Worm (Caenorhabditis elegans) whole organism, young adult: ENCODE data around the gene F45F2.9.

Source experiments
- B0019.2 ChIP-seq: fragments of 200-800 bp; sonication (Bioruptor generic); conservative IDR thresholded peaks from 2 replicates; pipeline ENCODE4 v1.3.6; 2022; ENCODE audit warnings: missing genetic modification reagents, missing genetic modification characterization, missing compliant biosample characterization
- D2030.7 ChIP-seq: fragments of 200-800 bp; sonication (Bioruptor generic); IDR thresholded peaks from 2 replicates; pipeline ENCODE4 v1.3.6; 2022; ENCODE audit warnings: missing genetic modification reagents, missing genetic modification characterization, missing compliant biosample characterization
- F22D6.2 ChIP-seq: sonication (generic microtip); optimal IDR thresholded peaks from 2 replicates; lab custom pipeline; 2016; ENCODE audit warnings: mild to moderate bottlenecking, missing genetic modification characterization, missing compliant biosample characterization
- F23B12.7 ChIP-seq: sonication (generic microtip); optimal IDR thresholded peaks from 2 replicates; lab custom pipeline; 2017; ENCODE audit warnings: missing genetic modification characterization, mild to moderate bottlenecking, missing compliant biosample characterization, antibody characterized with exemption, moderate library complexity; ENCODE audit not compliant: insufficient read depth
- F37B4.10 ChIP-seq: fragments of 200-800 bp; sonication (Bioruptor generic); IDR thresholded peaks from 2 replicates; pipeline ENCODE4 v1.3.6; 2022; ENCODE audit warnings: missing genetic modification characterization, missing compliant biosample characterization
- F55B11.4 ChIP-seq: sonication (generic microtip); optimal IDR thresholded peaks from 2 replicates; lab custom pipeline; 2016; ENCODE audit warnings: missing compliant biosample characterization, missing genetic modification characterization, borderline replicate concordance; ENCODE audit not compliant: insufficient read depth
- K11D2.4 ChIP-seq: fragments of 200-800 bp; sonication (Bioruptor generic); IDR thresholded peaks from 2 replicates; pipeline ENCODE4 v1.3.6; 2022; ENCODE audit warnings: missing genetic modification reagents, missing genetic modification characterization, missing compliant biosample characterization
- T07F8.4 ChIP-seq: sonication (generic microtip); optimal IDR thresholded peaks from 2 replicates; lab custom pipeline; 2016; ENCODE audit warnings: mild to moderate bottlenecking, missing genetic modification characterization, moderate library complexity, missing compliant biosample characterization
- T26A5.8 ChIP-seq: sonication (generic microtip); optimal IDR thresholded peaks from 2 replicates; lab custom pipeline; 2016; ENCODE audit warnings: missing genetic modification characterization, missing compliant biosample characterization
- Y53G8AR.9 ChIP-seq: fragments of 200-800 bp; sonication (Bioruptor generic); conservative IDR thresholded peaks from 2 replicates; pipeline ENCODE4 v1.3.6; 2022; ENCODE audit warnings: missing genetic modification reagents, missing genetic modification characterization, missing compliant biosample characterization
- Y56A3A.18 ChIP-seq: fragments of 200-800 bp; sonication (Bioruptor generic); IDR thresholded peaks from 2 replicates; pipeline ENCODE4 v1.3.6; 2022; ENCODE audit warnings: missing genetic modification reagents, missing genetic modification characterization, missing compliant biosample characterization
- Y67H2A.10 ChIP-seq: fragments of 200-800 bp; sonication (Bioruptor generic); conservative IDR thresholded peaks from 2 replicates; pipeline ENCODE4 v1.3.6; 2022; ENCODE audit warnings: missing genetic modification reagents, missing genetic modification characterization, missing compliant biosample characterization
- ZK185.1 ChIP-seq: sonication (generic microtip); optimal IDR thresholded peaks from 2 replicates; lab custom pipeline; 2016; ENCODE audit warnings: mild to moderate bottlenecking, missing genetic modification characterization, missing compliant biosample characterization; ENCODE audit not compliant: poor library complexity, severe bottlenecking
- akir-1 ChIP-seq: fragments of 200-800 bp; sonication (Bioruptor generic); optimal IDR thresholded peaks from 2 replicates; lab custom pipeline; 2018; ENCODE audit warnings: mild to moderate bottlenecking, missing genetic modification characterization, moderate library complexity, missing compliant biosample characterization
- aptf-2 ChIP-seq: fragments of 200-800 bp; sonication (Bioruptor generic); conservative IDR thresholded peaks from 2 replicates; pipeline ENCODE4 v1.3.6; 2022; ENCODE audit warnings: missing genetic modification reagents, missing genetic modification characterization, missing compliant biosample characterization
- attf-5 ChIP-seq: fragments of 200-800 bp; sonication (Bioruptor generic); optimal IDR thresholded peaks from 2 replicates; lab custom pipeline; 2018; ENCODE audit warnings: mild to moderate bottlenecking, missing genetic modification characterization, missing compliant biosample characterization
- bed-1 ChIP-seq: fragments of 200-800 bp; sonication (Bioruptor generic); IDR thresholded peaks from 2 replicates; pipeline ENCODE4 v1.3.6; 2022; ENCODE audit warnings: missing genetic modification reagents, missing genetic modification characterization, missing compliant biosample characterization
- ceh-91 ChIP-seq: fragments of 200-800 bp; sonication (Bioruptor generic); IDR thresholded peaks from 2 replicates; pipeline ENCODE4 v1.3.6; 2022; ENCODE audit warnings: missing genetic modification reagents, missing genetic modification characterization, missing compliant biosample characterization
- efl-1 ChIP-seq: fragments of 150-350 bp; optimal IDR thresholded peaks from 2 replicates; lab custom pipeline; 2014; ENCODE audit warnings: missing biosample characterization, missing genetic modification reagents, missing genetic modification characterization
- hlh-26 ChIP-seq: fragments of 200-800 bp; sonication (Bioruptor generic); conservative IDR thresholded peaks from 2 replicates; pipeline ENCODE4 v1.3.6; 2022; ENCODE audit warnings: missing genetic modification reagents, missing genetic modification characterization, missing compliant biosample characterization
- lag-1 ChIP-seq: fragments of 200-800 bp; sonication (Bioruptor generic); IDR thresholded peaks from 2 replicates; pipeline ENCODE4 v1.3.6; 2022; ENCODE audit warnings: missing genetic modification reagents, missing genetic modification characterization, missing compliant biosample characterization
- let-526 ChIP-seq: fragments of 200-800 bp; sonication (Bioruptor generic); IDR thresholded peaks from 2 replicates; pipeline ENCODE4 v1.3.6; 2022; ENCODE audit warnings: missing genetic modification reagents, missing genetic modification characterization, missing compliant biosample characterization
- lin-26 ChIP-seq: fragments of 200-800 bp; sonication (Bioruptor generic); IDR thresholded peaks from 2 replicates; pipeline ENCODE4 v1.3.6; 2022; ENCODE audit warnings: missing genetic modification reagents, missing genetic modification characterization, missing compliant biosample characterization
- lin-35 ChIP-seq, 3 experiments: fragments of 150-350 bp in 2 of 3; sonication (generic microtip) in 1 of 3; optimal IDR thresholded peaks; 2 replicates each; lab custom pipeline; 2014 to 2018; ENCODE audit warnings: missing biosample characterization in 3 of 3, missing genetic modification characterization in 3 of 3, missing genetic modification reagents in 3 of 3
- lir-1 ChIP-seq: fragments of 200-800 bp; sonication (Bioruptor generic); conservative IDR thresholded peaks from 2 replicates; pipeline ENCODE4 v1.3.6; 2022; ENCODE audit warnings: missing genetic modification reagents, missing genetic modification characterization, missing compliant biosample characterization
- madf-10 ChIP-seq: sonication (generic microtip); optimal IDR thresholded peaks from 2 replicates; lab custom pipeline; 2016; ENCODE audit warnings: mild to moderate bottlenecking, missing genetic modification characterization, missing compliant biosample characterization
- madf-3 ChIP-seq: fragments of 200-800 bp; sonication (Bioruptor generic); IDR thresholded peaks from 2 replicates; pipeline ENCODE4 v1.3.6; 2022; ENCODE audit warnings: missing genetic modification reagents, missing genetic modification characterization, missing compliant biosample characterization
- madf-6 ChIP-seq: fragments of 200-800 bp; sonication (Bioruptor generic); IDR thresholded peaks from 2 replicates; pipeline ENCODE4 v1.3.6; 2022; ENCODE audit warnings: missing genetic modification reagents, missing genetic modification characterization, missing compliant biosample characterization
- madf-8 ChIP-seq: fragments of 200-800 bp; sonication (Bioruptor generic); conservative IDR thresholded peaks from 2 replicates; pipeline ENCODE4 v1.3.6; 2022; ENCODE audit warnings: missing genetic modification reagents, missing genetic modification characterization, missing compliant biosample characterization
- mcd-1 ChIP-seq: fragments of 200-800 bp; sonication (Bioruptor generic); IDR thresholded peaks from 2 replicates; pipeline ENCODE4 v1.3.6; 2022; ENCODE audit warnings: missing genetic modification reagents, missing genetic modification characterization, missing compliant biosample characterization
- mel-28 ChIP-seq: sonication (generic microtip); optimal IDR thresholded peaks from 2 replicates; lab custom pipeline; 2016; ENCODE audit warnings: borderline replicate concordance, mild to moderate bottlenecking, missing genetic modification characterization, missing compliant biosample characterization
- nfya-1 ChIP-seq: sonication (generic microtip); optimal IDR thresholded peaks from 2 replicates; lab custom pipeline; 2017; ENCODE audit warnings: antibody characterized with exemption, missing compliant biosample characterization, missing genetic modification characterization, borderline replicate concordance; ENCODE audit not compliant: insufficient read depth
- nfyb-1 ChIP-seq: fragments of 200-800 bp; sonication (Bioruptor generic); IDR thresholded peaks from 2 replicates; pipeline ENCODE4 v1.3.6; 2022; ENCODE audit warnings: missing genetic modification reagents, missing genetic modification characterization, missing compliant biosample characterization
- nhr-80 ChIP-seq: sonication (generic microtip); optimal IDR thresholded peaks from 2 replicates; lab custom pipeline; 2016; ENCODE audit warnings: missing genetic modification characterization, missing compliant biosample characterization
- nhr-90 ChIP-seq: sonication (generic microtip); optimal IDR thresholded peaks from 2 replicates; lab custom pipeline; 2016; ENCODE audit warnings: missing genotype, mild to moderate bottlenecking, missing genetic modification characterization, missing compliant biosample characterization
- pbrm-1 ChIP-seq: fragments of 200-800 bp; sonication (Bioruptor generic); IDR thresholded peaks from 2 replicates; pipeline ENCODE4 v1.3.6; 2022; ENCODE audit warnings: missing genetic modification reagents, missing genetic modification characterization, missing compliant biosample characterization
- sdz-38 ChIP-seq: sonication (generic microtip); optimal IDR thresholded peaks from 2 replicates; lab custom pipeline; 2016; ENCODE audit warnings: missing genotype, missing genetic modification characterization, missing compliant biosample characterization
- sea-2 ChIP-seq: fragments of 200-800 bp; sonication (Bioruptor generic); IDR thresholded peaks from 2 replicates; pipeline ENCODE4 v1.3.6; 2022; ENCODE audit warnings: missing genetic modification characterization, missing compliant biosample characterization
- snpc-3.4 ChIP-seq: sonication (generic microtip); optimal IDR thresholded peaks from 2 replicates; lab custom pipeline; 2017; ENCODE audit warnings: missing genetic modification characterization, mild to moderate bottlenecking, missing compliant biosample characterization, antibody characterized with exemption, moderate library complexity, missing genotype, missing genetic modification reagents
- somi-1 ChIP-seq: fragments of 200-800 bp; sonication (Bioruptor generic); optimal IDR thresholded peaks from 2 replicates; lab custom pipeline; 2018; ENCODE audit warnings: mild to moderate bottlenecking, missing genetic modification characterization, missing compliant biosample characterization
- tbp1 ChIP-seq: fragments of 200-800 bp; sonication (Bioruptor generic); optimal IDR thresholded peaks from 2 replicates; lab custom pipeline; 2018; ENCODE audit warnings: mild to moderate bottlenecking, missing genetic modification characterization, missing compliant biosample characterization
- tlf-1 ChIP-seq: fragments of 200-800 bp; sonication (Bioruptor generic); optimal IDR thresholded peaks from 2 replicates; lab custom pipeline; 2018; ENCODE audit warnings: mild to moderate bottlenecking, missing genetic modification characterization, missing compliant biosample characterization
- unc-62 ChIP-seq: fragments of 150-350 bp; optimal IDR thresholded peaks from 2 replicates; lab custom pipeline; 2014; ENCODE audit warnings: missing biosample characterization, missing genetic modification reagents, missing genetic modification characterization
- xnd-1 ChIP-seq: sonication (generic microtip); optimal IDR thresholded peaks from 2 replicates; lab custom pipeline; 2016; ENCODE audit warnings: missing genotype, missing genetic modification reagents, missing genetic modification characterization, missing compliant biosample characterization
- zfh-2 ChIP-seq: fragments of 200-800 bp; sonication (Bioruptor generic); conservative IDR thresholded peaks from 2 replicates; pipeline ENCODE4 v1.3.6; 2022; ENCODE audit warnings: missing genetic modification reagents, missing genetic modification characterization, missing compliant biosample characterization
- ztf-25 ChIP-seq: fragments of 200-800 bp; sonication (Bioruptor generic); IDR thresholded peaks from 2 replicates; pipeline ENCODE4 v1.3.6; 2022; ENCODE audit warnings: missing genetic modification reagents, missing genetic modification characterization, missing compliant biosample characterization
- ztf-28 ChIP-seq: fragments of 200-800 bp; sonication (Bioruptor generic); IDR thresholded peaks from 2 replicates; pipeline ENCODE4 v1.3.6; 2022; ENCODE audit warnings: missing genetic modification reagents, missing genetic modification characterization, missing compliant biosample characterization
- ztf-6 ChIP-seq: fragments of 200-800 bp; sonication (Bioruptor generic); IDR thresholded peaks from 2 replicates; pipeline ENCODE4 v1.3.6; 2022; ENCODE audit warnings: missing genetic modification reagents, missing genetic modification characterization, missing compliant biosample characterization

The F45F2.9 gene

ce11 chrV:8520846-8521553 is 7.7 kb upstream of the F45F2.9 start, which contains the start of the genes F45F2.11 and otpl-7:
F45F2.11 (minus strand) TSS chrV:8520896.
otpl-7 (plus strand) TSS chrV:8521503.
- TF ChIP-seq tbp1 (GFP tag; lab: Kevin White, UChicago) (peak; percentile 8), lin-35 (GFP tag; optimal IDR thresholded peaks at IDR 0.05; lab: Kevin White, UChicago) (no peak), snpc-3.4 (tag; lab: Kevin White, UChicago) (no peak), Y67H2A.10 (GFP tag; lab: Robert Waterston, UW) (no peak), B0019.2 (GFP tag; lab: Robert Waterston, UW) (no peak), zfh-2 (GFP tag; lab: Robert Waterston, UW) (no peak), madf-6 (GFP tag; lab: Robert Waterston, UW) (peak; percentile 89), pbrm-1 (no peak), T07F8.4 (tag; lab: Kevin White, UChicago) (no peak), F37B4.10 (GFP tag; lab: Robert Waterston, UW) (no peak), madf-10 (tag; lab: Kevin White, UChicago) (no peak), akir-1 (no peak), nhr-80 (no peak), ztf-6 (GFP tag; lab: Robert Waterston, UW) (no peak), hlh-26 (no peak), somi-1 (no peak), efl-1 (GFP tag; lab: Kevin White, UChicago) (peak; percentile 2), K11D2.4 (GFP tag; lab: Robert Waterston, UW) (no peak), Y56A3A.18 (GFP tag; lab: Robert Waterston, UW) (no peak), attf-5 (no peak), mel-28 (no peak), F22D6.2 (tag; lab: Kevin White, UChicago) (no peak), madf-8 (GFP tag; lab: Robert Waterston, UW) (peak; percentile 50), lin-26 (GFP tag; lab: Robert Waterston, UW) (no peak), lag-1 (GFP tag; lab: Robert Waterston, UW) (no peak), F23B12.7 (no peak), D2030.7 (GFP tag; lab: Robert Waterston, UW) (peak; percentile 28; the same call in 1 of the 2 replicates), Y53G8AR.9 (no peak), mcd-1 (no peak), unc-62 (no peak), nhr-90 (no peak), ceh-91 (GFP tag; lab: Robert Waterston, UW) (no peak), tlf-1 (no peak), ztf-25 (GFP tag; lab: Robert Waterston, UW) (no peak), madf-3 (GFP tag; lab: Robert Waterston, UW) (0 out of 2 replicates have a peak, but pooled peaks have one; percentile 35), nfya-1 (tag; lab: Kevin White, UChicago) (no peak), xnd-1 (tag; lab: Kevin White, UChicago) (peak; percentile 94), sea-2 (GFP tag; lab: Robert Waterston, UW) (no peak), aptf-2 (no peak), nfyb-1 (GFP tag; lab: Robert Waterston, UW) (no peak), ZK185.1 (tag; lab: Kevin White, UChicago) (no peak), lir-1 (GFP tag; lab: Robert Waterston, UW) (no peak), sdz-38 (tag; lab: Kevin White, UChicago) (no peak), T26A5.8 (tag; lab: Kevin White, UChicago) (no peak), F55B11.4 (tag; lab: Kevin White, UChicago) (no peak), bed-1 (no peak), ztf-28 (GFP tag; lab: Robert Waterston, UW) (no peak), let-526 (no peak)
